Fruit fly (Drosophila melanogaster): ENCODE results near the gene CG31870.

DNA sequence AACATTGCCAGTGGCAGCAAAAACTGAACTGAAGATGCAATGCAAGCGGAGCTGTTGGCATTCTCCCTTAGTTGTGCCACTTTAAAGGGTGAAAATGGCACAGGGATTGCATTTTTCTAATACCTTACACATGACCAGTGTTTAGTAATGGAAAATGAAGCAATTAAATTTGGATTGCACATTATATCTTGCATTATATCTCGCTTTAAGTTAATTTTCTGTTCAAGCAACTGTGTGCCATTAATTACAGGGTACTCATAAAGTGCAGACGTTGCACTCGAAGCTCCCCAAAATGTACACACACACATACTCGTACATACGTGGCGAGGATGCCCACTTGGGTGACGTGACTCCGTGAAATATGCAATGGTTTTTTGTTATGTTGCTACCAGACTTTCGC lies 30.4 kb upstream of the CG31870 start:
- TF ChIP-seq Eip75B (GFP tag; optimal IDR thresholded peaks at IDR 0.05) (peak; percentile 54), Sox102F (GFP tag; optimal IDR thresholded peaks at IDR 0.05) (peak; percentile 41), CG32006 (GFP tag; optimal IDR thresholded peaks at IDR 0.05) (peak; percentile 57)
